Fruit fly (Drosophila melanogaster) whole organism, larva: ENCODE measurements around the gene Sirt7.

Experiments
- noc ChIP-seq: fragments of 200-800 bp; sonication (Bioruptor generic); optimal IDR thresholded peaks from 3 replicates; lab custom pipeline; 2019; ENCODE audit warnings: missing biosample characterization, mild to moderate bottlenecking, missing genetic modification characterization, moderate library complexity

Sirt7 gene

DNA sequence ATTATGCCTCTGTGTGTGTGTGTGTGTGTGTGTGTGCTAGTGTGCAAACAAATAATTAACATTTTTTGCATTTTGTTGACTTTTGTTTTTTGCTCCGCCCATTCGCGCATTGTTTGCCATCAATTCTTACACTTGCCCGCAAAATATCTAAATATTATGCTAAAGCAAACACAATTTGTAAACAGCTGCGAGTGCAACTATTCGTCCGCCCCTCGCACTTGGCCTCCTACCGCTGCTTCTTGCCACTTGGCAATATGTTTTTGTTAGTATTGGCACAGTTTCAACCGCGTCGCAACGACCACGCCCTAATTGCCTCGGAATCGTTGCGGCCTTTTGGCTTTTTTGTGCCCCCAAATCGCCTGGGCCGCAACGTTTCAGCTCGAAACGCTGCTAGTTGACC lies 21.8 kb downstream of the Sirt7 start:
- no peak for TF ChIP-seq noc (tag; lab: Kevin White, UChicago)

DNA sequence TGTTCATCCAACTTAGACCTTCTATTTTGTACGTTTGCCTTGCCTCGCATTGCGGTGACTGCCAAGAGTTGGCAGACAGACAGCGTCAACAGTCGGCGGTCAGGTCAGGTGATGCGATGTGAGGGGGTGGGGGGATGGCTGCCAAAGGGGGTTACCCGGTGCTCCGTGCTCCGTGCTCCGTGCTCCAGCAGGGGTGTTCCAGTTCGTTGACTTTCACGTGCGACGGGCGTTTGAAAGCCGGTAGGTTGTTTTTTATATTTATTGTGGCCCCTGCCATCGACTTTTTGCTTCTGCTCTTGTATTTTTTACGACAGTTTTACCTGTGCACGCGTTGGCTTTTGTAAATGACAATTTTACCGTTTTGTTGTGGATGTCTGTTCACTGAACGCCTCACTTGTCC lies 26.3 kb downstream of the Sirt7 start:
- TF ChIP-seq noc (tag; lab: Kevin White, UChicago), result no peak

DNA sequence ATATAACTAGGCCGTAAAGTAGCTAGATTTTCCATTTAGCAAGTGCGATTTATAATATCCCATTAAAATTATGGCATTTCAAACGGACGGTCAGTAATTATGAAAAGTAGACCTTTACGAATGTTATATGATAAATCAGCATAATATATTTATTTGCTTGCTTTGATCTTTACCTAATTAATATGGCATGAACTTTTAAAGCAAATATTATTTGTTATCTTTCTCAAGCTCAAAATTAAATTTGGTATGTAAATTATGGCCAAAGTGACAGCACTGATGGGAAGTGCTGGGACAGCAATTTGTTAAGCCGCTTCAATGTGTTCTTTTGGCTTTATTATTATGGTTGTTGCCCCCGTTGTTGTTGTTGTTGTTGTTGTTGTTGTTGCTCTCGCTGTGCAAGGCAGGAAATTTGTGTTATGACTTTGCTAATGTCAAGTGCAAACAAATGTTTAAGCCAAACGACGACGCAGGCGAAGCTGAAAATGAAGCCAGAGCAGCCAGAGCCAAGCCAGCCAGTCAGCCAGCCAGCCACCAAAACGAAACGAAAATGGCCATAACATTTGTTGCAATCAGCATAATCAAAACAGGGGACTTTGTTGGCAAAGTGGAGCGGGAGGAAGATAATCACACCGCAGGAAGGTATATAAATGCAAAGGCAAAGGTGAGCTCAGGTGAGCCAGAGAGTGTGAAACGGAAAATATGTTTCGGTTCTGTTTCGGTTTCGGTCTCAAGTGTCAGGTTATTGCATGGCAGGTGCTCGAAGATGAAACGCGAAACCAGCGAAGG lies 27.0 kb downstream of the Sirt7 start:
- TF ChIP-seq noc (tag; lab: Kevin White, UChicago), result no peak

DNA sequence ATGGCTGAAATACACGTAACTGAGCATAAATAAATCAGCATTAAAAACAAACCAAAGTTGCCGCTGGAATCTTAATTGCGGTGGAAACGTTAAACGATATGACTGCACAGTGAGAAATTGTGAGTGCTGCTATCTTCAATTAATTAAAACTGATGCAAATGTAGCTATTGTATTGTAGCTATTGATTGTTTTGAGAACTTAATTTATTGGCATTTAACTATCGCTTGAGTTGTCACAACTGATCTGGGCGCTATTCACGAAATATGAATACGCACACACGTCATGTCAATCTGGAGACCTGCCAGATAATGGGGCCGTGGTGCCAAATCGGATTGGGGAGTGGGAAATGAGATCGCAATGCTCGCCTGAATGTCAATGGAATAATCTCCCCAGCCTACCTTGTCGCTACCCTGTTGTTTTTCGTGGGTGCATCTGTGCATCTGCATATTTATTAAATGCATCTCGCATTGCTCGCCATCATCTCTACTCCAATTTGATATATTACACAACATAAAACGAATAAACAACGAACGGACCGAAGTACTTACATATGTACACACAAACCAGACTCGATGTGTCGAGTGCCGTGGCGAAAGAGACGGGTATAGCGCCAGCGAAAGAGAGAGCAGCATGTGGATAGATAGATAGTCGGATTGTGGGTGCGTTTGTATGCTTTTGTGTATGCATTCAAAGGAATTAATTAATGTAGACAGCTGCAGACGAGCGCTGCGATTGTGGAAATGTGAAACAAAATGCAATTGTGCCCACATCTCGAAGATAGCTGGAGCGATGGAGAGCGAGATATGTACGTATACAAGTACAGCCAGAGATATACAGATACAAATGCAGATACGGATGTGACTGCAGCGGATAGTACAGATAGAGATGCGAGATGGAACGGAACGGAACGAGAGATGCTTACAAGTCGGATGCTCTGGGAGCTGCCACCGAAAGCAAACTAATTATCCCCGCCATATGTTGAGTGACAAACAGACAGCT lies 28.0 kb downstream of the Sirt7 start:
- TF ChIP-seq noc (tag; lab: Kevin White, UChicago), result no peak

DNA sequence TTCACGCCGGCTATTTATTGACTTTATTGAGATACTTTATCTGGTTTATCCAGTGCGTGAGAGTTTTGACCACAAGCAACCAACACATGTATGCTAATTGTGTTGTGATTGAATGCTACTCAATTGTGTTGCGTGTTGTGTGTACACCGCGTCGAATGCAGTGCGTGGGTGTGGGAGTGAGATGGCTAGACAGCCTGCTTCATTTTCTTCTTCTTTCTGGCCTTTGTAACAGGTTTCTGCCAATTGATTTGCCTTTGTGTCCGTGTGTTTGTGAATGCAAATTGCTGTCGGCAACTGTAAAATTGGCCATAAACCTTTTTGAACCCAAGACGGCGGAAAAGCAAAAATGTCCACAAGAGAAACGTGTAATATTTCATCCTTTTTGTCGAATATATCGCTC lies 31.2 kb downstream of the Sirt7 start:
- no peak for TF ChIP-seq noc (tag; lab: Kevin White, UChicago)

DNA sequence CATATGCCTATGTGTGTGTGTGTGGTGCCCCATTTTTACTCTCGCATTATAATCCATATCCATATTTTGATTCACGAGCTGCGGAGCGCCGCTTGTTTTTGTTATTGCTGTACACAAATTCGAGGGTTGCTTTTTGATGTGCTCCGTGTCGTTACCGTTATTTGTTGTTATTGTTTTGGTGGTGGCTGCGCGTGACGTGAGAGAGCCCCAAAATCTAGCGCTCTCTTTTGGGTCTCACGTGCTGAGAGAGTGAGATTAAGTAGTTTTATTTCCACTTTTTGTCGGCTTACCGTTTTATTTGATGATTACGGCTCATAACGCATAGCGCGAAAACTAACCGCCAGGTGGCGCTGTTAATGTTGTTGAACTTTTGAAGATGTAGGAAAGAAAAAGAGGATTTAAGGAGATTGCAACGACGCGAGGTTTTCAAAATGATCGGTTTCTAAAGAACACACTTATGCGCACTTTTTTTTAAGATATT lies 31.6 kb downstream of the Sirt7 start:
- no peak for TF ChIP-seq noc (tag; lab: Kevin White, UChicago)

DNA sequence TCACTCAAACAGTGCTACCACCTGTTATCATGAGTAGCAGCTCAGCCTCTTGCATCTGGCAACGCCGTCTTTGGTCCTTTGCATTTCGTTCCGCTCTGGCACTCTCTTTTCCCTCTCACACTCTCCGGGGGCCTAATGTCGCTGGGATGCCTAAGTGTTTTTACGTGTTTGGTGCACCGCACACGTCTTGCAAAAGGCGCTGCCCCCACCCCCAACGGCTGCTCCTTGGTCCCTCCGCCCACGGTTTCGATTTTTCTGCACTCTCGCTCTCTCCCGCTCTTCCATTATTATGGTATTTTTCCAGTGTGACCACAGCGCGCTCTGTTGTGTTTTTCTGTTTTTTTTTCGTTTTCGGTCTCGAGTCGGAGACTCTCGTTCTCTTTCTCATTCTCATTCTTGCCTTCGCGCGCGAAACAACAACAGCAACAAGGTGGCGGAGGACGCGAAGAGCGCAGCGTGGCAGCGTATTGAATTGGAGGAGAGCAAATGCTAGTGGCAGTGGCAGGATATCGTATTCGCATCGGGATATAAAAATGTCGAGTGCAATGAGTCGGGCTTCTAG lies 32.3 kb downstream of the Sirt7 start:
- TF ChIP-seq noc (tag; lab: Kevin White, UChicago), result no peak

DNA sequence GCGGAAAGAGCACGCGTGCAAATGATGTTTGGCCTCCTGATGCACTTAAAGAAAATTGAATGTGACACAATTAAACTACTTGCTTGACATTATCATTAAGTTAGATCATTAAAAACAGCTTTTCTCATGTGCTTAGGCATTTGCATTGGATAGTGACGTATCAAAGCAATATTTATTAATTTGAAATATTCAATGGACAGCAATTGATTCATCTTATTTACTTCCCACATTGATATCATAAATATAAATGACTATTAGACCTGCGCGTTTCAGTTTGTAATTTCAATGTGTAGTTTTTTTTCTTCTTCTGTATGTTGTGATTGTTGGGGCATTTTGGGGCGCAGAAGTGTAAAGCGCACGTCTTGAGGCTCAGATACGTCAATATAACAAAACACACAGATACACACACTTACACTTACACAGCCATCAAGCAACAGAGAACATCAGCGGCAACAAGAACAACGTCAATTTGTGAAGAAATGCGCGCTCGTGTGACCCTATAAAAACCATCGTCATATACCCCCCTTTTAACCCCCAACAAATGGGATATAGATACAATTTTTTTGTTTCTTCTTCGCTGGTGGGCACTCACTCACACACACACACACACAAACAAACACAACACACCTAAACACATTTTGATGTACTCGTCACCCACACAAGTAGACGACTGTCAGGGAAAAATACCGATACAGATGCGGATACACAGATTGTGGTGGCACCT lies 33.4 kb downstream of the Sirt7 start:
- no peak for TF ChIP-seq noc (tag; lab: Kevin White, UChicago)

DNA sequence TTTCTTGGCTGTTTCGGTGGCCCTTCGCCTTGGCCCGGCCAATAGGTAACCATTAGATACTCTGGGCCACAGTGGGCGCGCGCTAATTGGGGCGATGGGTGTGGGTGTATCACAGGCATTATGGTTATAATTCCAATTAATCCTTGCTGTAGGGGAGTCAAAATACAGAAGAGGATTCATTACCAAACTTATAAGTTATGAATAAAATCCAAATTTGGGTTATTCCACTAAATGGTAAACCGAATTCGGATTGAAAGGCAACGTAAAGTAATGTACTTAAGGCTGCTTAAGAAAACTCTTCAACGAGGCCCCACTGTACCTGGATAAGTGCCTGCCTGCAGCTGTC lies 33.9 kb downstream of the Sirt7 start:
- TF ChIP-seq noc (tag; lab: Kevin White, UChicago), result no peak

DNA sequence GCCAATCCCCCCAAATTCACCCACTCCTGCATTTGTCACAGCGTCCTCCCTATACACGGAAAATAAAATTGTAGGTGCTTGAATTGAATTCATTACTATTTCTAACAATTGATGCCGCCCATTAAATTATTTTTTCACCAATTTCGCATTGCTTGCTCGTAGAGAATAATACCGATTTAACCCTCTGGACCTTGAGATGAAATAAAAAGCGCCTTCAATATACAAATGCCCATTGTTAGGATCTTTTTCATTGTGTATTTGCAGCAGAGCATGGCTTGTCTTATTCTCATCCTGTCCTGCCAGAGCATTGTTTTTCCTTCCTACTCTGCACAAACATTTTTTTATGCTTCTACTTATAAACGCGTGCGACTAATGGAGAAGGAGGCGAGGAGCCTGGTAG lies 35.9 kb downstream of the Sirt7 start:
- TF ChIP-seq noc (tag; lab: Kevin White, UChicago), result no peak

DNA sequence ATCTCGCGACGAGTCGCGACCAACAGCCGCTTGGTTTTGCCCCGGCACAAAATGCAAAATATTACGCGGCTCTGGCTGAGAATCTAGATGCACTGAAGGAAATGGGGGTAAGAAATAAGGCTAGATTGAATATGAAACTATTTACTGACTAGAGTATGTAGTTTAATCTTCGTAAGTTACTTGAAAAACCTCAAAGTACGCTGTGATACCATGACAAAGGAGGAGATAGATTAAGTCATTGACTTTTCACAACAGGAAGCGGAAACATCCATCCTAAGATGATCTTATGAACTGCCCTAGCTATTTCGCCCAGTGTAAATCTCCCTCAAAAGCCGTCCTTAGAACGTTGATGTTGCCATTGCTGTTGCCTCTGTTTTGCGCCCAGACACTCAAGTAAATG lies 38.4 kb downstream of the Sirt7 start:
- TF ChIP-seq noc (tag; lab: Kevin White, UChicago), result no peak

DNA sequence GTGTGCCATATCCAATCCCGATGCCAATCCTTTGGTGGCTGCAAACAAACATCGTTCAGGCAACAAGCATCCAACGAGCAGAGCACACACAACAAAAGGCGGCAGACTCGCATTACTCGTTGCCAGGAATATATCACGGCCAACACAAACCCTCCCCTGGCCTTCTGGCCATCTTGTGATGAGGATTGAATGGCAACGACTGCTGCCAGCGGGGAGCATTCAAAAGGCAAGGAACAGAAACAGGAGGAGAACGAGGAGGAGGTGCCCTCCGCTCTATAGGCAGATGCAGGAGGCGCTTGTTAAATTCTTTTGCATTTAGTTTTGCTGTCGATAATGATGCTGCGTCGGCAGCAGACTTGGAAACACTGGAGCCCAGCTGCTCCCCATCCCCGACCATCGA lies 39.8 kb downstream of the Sirt7 start:
- no peak for TF ChIP-seq noc (tag; lab: Kevin White, UChicago)

DNA sequence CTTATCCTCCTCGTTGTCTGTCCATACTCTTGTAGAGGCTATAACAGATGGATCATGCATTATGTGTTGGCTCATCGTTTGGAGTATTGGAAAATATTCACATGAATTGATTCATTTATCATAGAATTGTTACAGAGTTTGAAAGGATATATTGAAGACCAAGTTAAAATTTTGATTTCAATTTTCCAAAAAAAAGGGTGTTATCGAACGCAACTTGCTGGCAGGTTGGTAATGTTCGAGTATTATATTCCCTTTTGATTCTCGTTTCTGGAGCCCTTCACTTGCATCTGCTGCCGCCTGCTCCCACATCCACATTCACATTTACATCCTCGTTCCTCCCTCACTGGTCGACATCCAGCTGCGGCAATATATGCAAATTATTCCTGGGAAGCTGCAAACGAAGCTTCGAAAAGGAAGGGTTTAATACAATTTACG lies 40.3 kb downstream of the Sirt7 start:
- TF ChIP-seq noc (tag; lab: Kevin White, UChicago), result no peak

DNA sequence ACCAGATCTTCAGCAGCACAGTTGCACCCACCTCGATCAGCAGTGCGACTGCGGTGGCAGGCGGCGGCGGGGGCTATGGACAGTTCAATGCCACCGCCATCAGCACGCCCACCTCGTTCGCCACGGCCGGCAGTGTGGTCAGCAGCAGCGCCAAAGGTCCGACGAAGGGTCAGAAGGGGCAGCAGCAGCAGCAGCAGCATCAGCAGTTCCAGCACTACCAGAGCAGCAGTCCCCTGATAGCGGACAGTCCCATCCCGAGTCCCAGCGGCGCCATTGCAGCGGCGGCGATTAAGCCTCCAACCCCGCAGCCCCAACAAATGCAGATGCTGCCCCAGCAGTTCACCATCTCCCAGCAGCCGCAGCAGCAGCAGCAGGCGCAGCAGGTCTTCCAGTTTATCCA lies 42.3 kb downstream of the Sirt7 start:
- no peak for TF ChIP-seq noc (tag; lab: Kevin White, UChicago)

DNA sequence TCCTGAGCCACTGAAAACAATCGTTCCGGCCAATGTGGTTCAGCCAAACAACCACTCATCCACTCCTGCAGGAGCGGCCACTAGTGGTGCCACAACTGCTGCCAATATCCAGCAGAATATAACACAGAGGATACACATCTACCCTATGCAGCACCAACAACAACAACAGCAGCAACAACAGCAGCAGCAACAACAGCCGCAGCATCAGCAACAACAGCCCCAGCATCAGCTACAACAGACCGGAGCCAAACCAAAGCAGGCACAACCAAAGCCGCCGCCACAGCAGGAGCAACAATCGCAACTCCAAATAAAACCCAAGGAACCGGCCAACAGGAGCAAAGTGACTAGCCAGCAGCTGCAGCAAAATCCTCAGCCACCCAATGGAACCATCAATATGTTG lies 47.5 kb downstream of the Sirt7 start:
- no peak for TF ChIP-seq noc (tag; lab: Kevin White, UChicago)
